Worm (Caenorhabditis elegans): Measurements from ENCODE around the gene F53H8.3.

F53H8.3 gene

DNA sequence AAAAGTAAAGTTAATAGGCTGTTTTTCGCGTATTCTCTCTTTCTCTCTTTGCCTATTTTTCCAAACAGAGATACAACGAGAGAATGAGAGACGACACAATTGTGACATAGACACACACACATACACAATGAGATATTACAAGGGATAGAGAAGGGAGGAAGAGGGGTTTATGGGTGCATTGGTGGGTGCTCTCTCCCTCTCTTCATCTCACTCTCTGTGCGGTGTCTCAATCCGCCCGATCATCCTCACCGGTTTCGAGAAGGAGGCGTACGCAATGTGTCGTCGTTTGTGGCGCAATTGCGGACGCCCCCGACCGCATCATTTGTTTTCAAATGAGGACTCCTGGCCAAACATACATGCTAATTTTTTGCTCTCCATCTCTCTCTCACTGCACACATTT lies 11.1 kb downstream of the F53H8.3 start (continued):
- TF ChIP-seq xbp-1 (tag; optimal IDR thresholded peaks at IDR 0.05) (peak; percentile 89), ets-5 (GFP tag; IDR thresholded peaks at IDR 0.05) (no peak), ceh-88 (GFP tag; IDR thresholded peaks at IDR 0.05) (peak; percentile 43; the same call in 1 of the 2 replicates), nhr-237 (tag; optimal IDR thresholded peaks at IDR 0.05) (peak; percentile 79), sup-37 (GFP tag; optimal IDR thresholded peaks at IDR 0.05) (peak; percentile 28), ces-1 (GFP tag; optimal IDR thresholded peaks at IDR 0.05) (peak; percentile 54), alr-1 (tag; optimal IDR thresholded peaks at IDR 0.05; ENCODE audit: borderline replicate concordance) (no peak), nhr-77 (tag; optimal IDR thresholded peaks at IDR 0.05) (peak; percentile 86), fkh-8 (tag; optimal IDR thresholded peaks at IDR 0.05) (peak; percentile 95), tlp-1 (tag; optimal IDR thresholded peaks at IDR 0.05) (no peak), efl-3 (GFP tag; optimal IDR thresholded peaks at IDR 0.05) (no peak), elt-2 (tag; optimal IDR thresholded peaks at IDR 0.05) (peak; percentile 25), rnt-1 (tag; optimal IDR thresholded peaks at IDR 0.05) (peak; percentile 89), mep-1 (tag; optimal IDR thresholded peaks at IDR 0.05) (peak; percentile 92), dsc-1 (tag; optimal IDR thresholded peaks at IDR 0.05) (peak; percentile 92), ceh-90 (tag; optimal IDR thresholded peaks at IDR 0.05) (no peak), pag-3 (tag; optimal IDR thresholded peaks at IDR 0.05; ENCODE audit: borderline replicate concordance, insufficient read depth) (no peak), zip-4 (GFP tag; optimal IDR thresholded peaks at IDR 0.05) (peak; percentile 61), nhr-28 (tag; optimal IDR thresholded peaks at IDR 0.05) (no peak), skn-1 (tag; optimal IDR thresholded peaks at IDR 0.05) (peak; percentile 93), mdl-1 (tag; optimal IDR thresholded peaks at IDR 0.05) (peak; percentile 25 to 69), unc-98 (GFP tag; IDR thresholded peaks at IDR 0.05) (no peak), dpl-1 (GFP tag; optimal IDR thresholded peaks at IDR 0.05) (peak; percentile 61 to 72 (median 62)), ceh-63 (GFP tag; optimal IDR thresholded peaks at IDR 0.05) (peak; percentile 26), mab-9 (GFP tag; IDR thresholded peaks at IDR 0.05) (peak; percentile 81), ceh-8 (GFP tag; optimal IDR thresholded peaks at IDR 0.05) (peak; percentile 86), swsn-7 (tag; optimal IDR thresholded peaks at IDR 0.05) (peak; percentile 95), snpc-4 (tag; optimal IDR thresholded peaks at IDR 0.05) (peak; percentile 67), nhr-19 (GFP tag; conservative IDR thresholded peaks at IDR 0.05) (peak; percentile 86), blmp-1 (tag; optimal IDR thresholded peaks at IDR 0.05) (peak; percentile 74), lin-39 (tag; optimal IDR thresholded peaks at IDR 0.05) (peak; percentile 52), nhr-20 (tag; optimal IDR thresholded peaks at IDR 0.05) (peak; percentile 93), hpl-2 (GFP tag; optimal IDR thresholded peaks at IDR 0.05) (no peak), nhr-11 (tag; optimal IDR thresholded peaks at IDR 0.05) (peak; percentile 71), elt-3 (tag; optimal IDR thresholded peaks at IDR 0.05) (peak in 3 of 6 experiments; percentile 34 to 70 (median 61)), hlh-17 (GFP tag; optimal IDR thresholded peaks at IDR 0.05; ENCODE audit: borderline replicate concordance) (no peak), vab-15 (tag; optimal IDR thresholded peaks at IDR 0.05) (peak; percentile 31), egl-27 (tag; optimal IDR thresholded peaks at IDR 0.05) (peak; percentile 75 to 76), fos-1 (tag; optimal IDR thresholded peaks at IDR 0.05) (peak; percentile 85), C16A3.4 (tag; optimal IDR thresholded peaks at IDR 0.05) (peak; percentile 96), isw-1 (GFP tag; IDR thresholded peaks at IDR 0.05) (peak; percentile 75), C04F5.9 (tag; optimal IDR thresholded peaks at IDR 0.05) (no peak), unc-62 (GFP tag; optimal IDR thresholded peaks at IDR 0.05) (no peak), nhr-85 (tag) (peak; percentile 96), grh-1 (GFP tag; IDR thresholded peaks at IDR 0.05) (peak; percentile 68), lir-3 (tag; optimal IDR thresholded peaks at IDR 0.05; ENCODE audit: poor library complexity) (peak; percentile 80), nhr-76 (tag; optimal IDR thresholded peaks at IDR 0.05) (peak; percentile 60), sptf-1 (tag; optimal IDR thresholded peaks at IDR 0.05) (no peak), C34B4.2 (tag; optimal IDR thresholded peaks at IDR 0.05) (no peak), pax-3 (tag; optimal IDR thresholded peaks at IDR 0.05) (peak; percentile 64), lin-13 (GFP tag; optimal IDR thresholded peaks at IDR 0.05) (peak; percentile 84), irx-1 (tag; optimal IDR thresholded peaks at IDR 0.05) (peak; percentile 87)

Measured in whole organism, L1 larva.